Worm (Caenorhabditis elegans) whole organism, L2 larva: ENCODE results near the gene C37E2.10.

ENCODE experiments used
- R02D3.7 ChIP-seq: fragments of 150-350 bp; optimal IDR thresholded peaks from 2 replicates; lab custom pipeline; 2014; ENCODE audit warnings: missing biosample characterization, missing genetic modification characterization
- Y55F3AM.14 ChIP-seq: fragments of 200-800 bp; sonication (Bioruptor generic); optimal IDR thresholded peaks from 2 replicates; lab custom pipeline; 2018; ENCODE audit warnings: mild to moderate bottlenecking, missing genetic modification characterization, missing compliant biosample characterization
- ZK546.5 ChIP-seq: sonication (generic microtip); optimal IDR thresholded peaks from 2 replicates; lab custom pipeline; 2017; ENCODE audit warnings: missing biosample characterization, missing genetic modification characterization
- alr-1 ChIP-seq: fragments of 150-350 bp; optimal IDR thresholded peaks from 2 replicates; lab custom pipeline; 2014; ENCODE audit warnings: missing biosample characterization, missing genetic modification characterization
- aly-2 ChIP-seq: fragments of 150-350 bp; optimal IDR thresholded peaks from 2 replicates; lab custom pipeline; 2014; ENCODE audit warnings: missing biosample characterization, missing genetic modification characterization
- ama-1 ChIP-seq: fragments of 150-350 bp; optimal IDR thresholded peaks from 2 replicates; lab custom pipeline; 2018; ENCODE audit warnings: inconsistent platforms
- blmp-1 ChIP-seq: sonication (generic microtip); optimal IDR thresholded peaks from 2 replicates; lab custom pipeline; 2017; ENCODE audit warnings: missing genetic modification characterization, mild to moderate bottlenecking, missing compliant biosample characterization, antibody characterized with exemption, moderate library complexity; ENCODE audit not compliant: insufficient read depth
- ceh-82 ChIP-seq: fragments of 150-350 bp; optimal IDR thresholded peaks from 2 replicates; lab custom pipeline; 2014; ENCODE audit warnings: missing biosample characterization, missing genetic modification characterization
- crh-2 ChIP-seq: sonication (generic microtip); optimal IDR thresholded peaks from 2 replicates; lab custom pipeline; 2017; ENCODE audit warnings: missing biosample characterization, missing genetic modification characterization
- egl-27 ChIP-seq: sonication (generic microtip); optimal IDR thresholded peaks from 3 replicates; lab custom pipeline; 2017; ENCODE audit warnings: missing biosample characterization, missing genetic modification reagents, missing genetic modification characterization
- elt-1 ChIP-seq: fragments of 150-350 bp; optimal IDR thresholded peaks from 2 replicates; lab custom pipeline; 2014; ENCODE audit warnings: missing biosample characterization, missing genetic modification characterization
- fos-1 ChIP-seq: fragments of 150-350 bp; optimal IDR thresholded peaks from 2 replicates; lab custom pipeline; 2014; ENCODE audit warnings: missing biosample characterization, missing genetic modification characterization
- gmeb-1 ChIP-seq: fragments of 150-350 bp; optimal IDR thresholded peaks from 2 replicates; lab custom pipeline; 2014; ENCODE audit warnings: missing biosample characterization, missing genetic modification characterization
- lin-11 ChIP-seq: fragments of 150-350 bp; sonication (generic microtip); optimal IDR thresholded peaks from 2 replicates; lab custom pipeline; 2014; ENCODE audit warnings: missing biosample characterization, missing genetic modification characterization, inconsistent platforms, mixed read lengths
- lin-13 ChIP-seq: fragments of 150-350 bp; optimal IDR thresholded peaks from 2 replicates; lab custom pipeline; 2014; ENCODE audit warnings: missing biosample characterization, missing genetic modification reagents, missing genetic modification characterization
- lin-39 ChIP-seq: fragments of 150-350 bp; optimal IDR thresholded peaks from 2 replicates; lab custom pipeline; 2014; ENCODE audit warnings: missing biosample characterization, missing genetic modification reagents, missing genetic modification characterization
- lsy-2 ChIP-seq, 2 experiments: fragments of 150-350 bp in 1 of 2; sonication (generic microtip) in 1 of 2; optimal IDR thresholded peaks; 2 replicates each; lab custom pipeline; 2014 to 2017; ENCODE audit warnings: missing biosample characterization in 2 of 2, missing genetic modification characterization in 2 of 2
- mab-5 ChIP-seq: fragments of 150-350 bp; optimal IDR thresholded peaks from 2 replicates; lab custom pipeline; 2014; ENCODE audit warnings: missing biosample characterization, missing genetic modification characterization
- nhr-11 ChIP-seq: fragments of 150-350 bp; optimal IDR thresholded peaks from 2 replicates; lab custom pipeline; 2014; ENCODE audit warnings: missing biosample characterization, missing genetic modification characterization
- nhr-12 ChIP-seq: fragments of 150-350 bp; optimal IDR thresholded peaks from 2 replicates; lab custom pipeline; 2014; ENCODE audit warnings: missing biosample characterization, missing genetic modification characterization
- nhr-129 ChIP-seq: fragments of 150-350 bp; optimal IDR thresholded peaks from 2 replicates; lab custom pipeline; 2014; ENCODE audit warnings: missing biosample characterization, missing genetic modification characterization
- nhr-21 ChIP-seq: fragments of 150-350 bp; optimal IDR thresholded peaks from 2 replicates; lab custom pipeline; 2014; ENCODE audit warnings: missing biosample characterization, missing genetic modification characterization
- nhr-237 ChIP-seq: fragments of 150-350 bp; optimal IDR thresholded peaks from 2 replicates; lab custom pipeline; 2014; ENCODE audit warnings: missing biosample characterization, missing genetic modification characterization
- nhr-25 ChIP-seq: fragments of 150-350 bp; sonication (generic microtip); optimal IDR thresholded peaks from 3 replicates; lab custom pipeline; 2014; ENCODE audit warnings: missing biosample characterization, missing genetic modification characterization
- nhr-6 ChIP-seq: fragments of 150-350 bp; optimal IDR thresholded peaks from 2 replicates; lab custom pipeline; 2014; ENCODE audit warnings: missing biosample characterization, missing genetic modification characterization
- nhr-77 ChIP-seq: fragments of 150-350 bp; optimal IDR thresholded peaks from 2 replicates; lab custom pipeline; 2014; ENCODE audit warnings: missing biosample characterization, missing genetic modification characterization
- peb-1 ChIP-seq: fragments of 150-350 bp; optimal IDR thresholded peaks from 2 replicates; lab custom pipeline; 2014; ENCODE audit warnings: missing biosample characterization, missing genetic modification characterization
- sma-3 ChIP-seq: sonication (generic microtip); optimal IDR thresholded peaks from 2 replicates; lab custom pipeline; 2016; ENCODE audit warnings: missing genetic modification reagents, missing genetic modification characterization, missing compliant biosample characterization
- sma-9 ChIP-seq, 2 experiments: fragments of 150-350 bp in 1 of 2; sonication (generic microtip) in 1 of 2; optimal IDR thresholded peaks; 2 replicates each; lab custom pipeline; 2014 to 2016; ENCODE audit warnings: missing genetic modification characterization in 2 of 2, mild to moderate bottlenecking in 1 of 2, missing biosample characterization in 1 of 2, missing compliant biosample characterization in 1 of 2, missing genetic modification reagents in 1 of 2, moderate library complexity in 1 of 2
- unc-39 ChIP-seq: fragments of 150-350 bp; optimal IDR thresholded peaks from 2 replicates; lab custom pipeline; 2014; ENCODE audit warnings: missing biosample characterization, missing genetic modification characterization
- unc-62 ChIP-seq: fragments of 150-350 bp; optimal IDR thresholded peaks from 2 replicates; lab custom pipeline; 2014; ENCODE audit warnings: missing biosample characterization, missing genetic modification reagents, missing genetic modification characterization
- ztf-1 ChIP-seq: fragments of 200-800 bp; sonication (Bioruptor generic); conservative IDR thresholded peaks from 2 replicates; pipeline ENCODE4 v1.3.6; 2022; ENCODE audit warnings: missing genetic modification characterization, missing compliant biosample characterization
- ztf-11 ChIP-seq: sonication (generic microtip); optimal IDR thresholded peaks from 2 replicates; lab custom pipeline; 2017; ENCODE audit warnings: missing biosample characterization, missing genetic modification characterization

The C37E2.10 gene

DNA sequence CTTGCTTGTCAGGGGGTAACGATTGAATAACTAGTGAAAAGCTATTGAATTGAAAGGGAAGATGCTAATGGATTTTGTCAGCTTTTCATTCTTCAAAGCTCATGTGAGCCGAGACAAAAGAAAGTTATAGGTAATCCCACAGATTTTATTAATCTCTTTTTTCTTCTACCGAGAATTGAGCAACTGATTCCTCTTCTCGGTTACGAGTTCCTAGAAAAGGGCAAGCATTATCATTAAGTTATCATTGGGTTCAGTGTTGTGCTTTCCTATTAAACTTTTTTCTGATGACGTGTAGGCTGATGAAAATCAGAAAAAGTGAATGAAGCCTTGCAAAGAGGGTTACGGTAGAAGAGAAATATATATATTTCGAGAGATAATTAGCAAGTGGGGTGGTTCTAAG is 6.8 kb downstream of the C37E2.10 start:
- no peak for TF ChIP-seq nhr-77
- TF ChIP-seq nhr-25 = no peak
- no peak for TF ChIP-seq blmp-1 (tag; lab: Kevin White, UChicago)
- TF ChIP-seq peb-1 = no peak
- no peak for TF ChIP-seq ztf-11 (tag; lab: Kevin White, UChicago)
- no peak for TF ChIP-seq ceh-82 (tag; lab: Kevin White, UChicago)
- no peak for TF ChIP-seq R02D3.7 (tag; lab: Kevin White, UChicago)
- TF ChIP-seq Y55F3AM.14 (GFP tag; lab: Kevin White, UChicago) = no peak
- TF ChIP-seq unc-39 (tag; lab: Kevin White, UChicago) = no peak
- TF ChIP-seq sma-3 (GFP tag; lab: Kevin White, UChicago) = no peak
- no peak for TF ChIP-seq unc-62 (GFP tag; lab: Kevin White, UChicago)
- no peak for TF ChIP-seq lin-39
- no peak for TF ChIP-seq mab-5 (tag; lab: Kevin White, UChicago)
- no peak for TF ChIP-seq alr-1 (tag; lab: Kevin White, UChicago)

DNA sequence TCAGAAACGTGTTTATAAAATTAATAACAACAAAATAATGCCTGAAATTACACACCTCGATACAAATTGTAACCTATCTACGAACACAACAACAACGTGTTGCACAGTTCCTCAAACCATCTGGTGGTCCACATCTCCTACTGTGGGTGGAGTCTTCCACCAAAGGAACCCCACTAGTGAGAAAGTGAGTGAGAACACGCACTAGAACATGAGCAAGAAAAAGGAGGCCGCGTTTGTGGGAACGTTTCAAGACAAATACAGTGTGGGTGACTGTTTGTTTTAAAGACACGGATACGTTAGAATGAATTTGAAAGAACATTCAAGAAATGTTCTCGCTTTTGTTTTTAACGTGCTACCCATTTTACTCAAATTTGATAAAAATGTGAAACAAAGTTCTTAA is 7.7 kb downstream of the C37E2.10 start, which contains the start of gene ceh-36:
ceh-36 (minus strand) TSS at position 101 of the 400 bp plus-strand sequence.
- no peak for TF ChIP-seq ZK546.5 (tag; lab: Kevin White, UChicago)
- TF ChIP-seq ztf-11 (tag; lab: Kevin White, UChicago) = no peak
- no peak for TF ChIP-seq nhr-6 (tag; lab: Kevin White, UChicago)

DNA sequence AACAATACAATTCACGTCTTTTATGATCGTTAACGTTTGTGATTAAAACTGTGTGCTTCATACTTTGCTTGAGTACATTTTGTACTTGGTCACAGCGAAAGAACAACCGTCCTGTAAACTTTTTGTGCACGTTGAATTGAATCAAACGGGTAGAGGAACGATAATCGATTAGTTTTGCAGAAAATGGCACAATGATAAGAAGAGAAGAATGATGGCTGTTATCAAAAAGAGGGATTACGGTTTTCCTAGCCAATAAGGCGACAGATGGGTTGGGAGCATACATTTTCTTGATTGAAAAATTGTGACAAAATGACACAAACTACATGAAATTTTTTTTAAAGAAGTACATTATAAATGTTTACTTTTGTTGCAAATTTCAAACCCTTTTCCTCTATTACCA is 15.5 kb downstream of the C37E2.10 start:
- TF ChIP-seq aly-2 (tag; lab: Kevin White, UChicago) (no peak), gmeb-1 (peak; percentile 32), sma-9 (GFP tag; optimal IDR thresholded peaks at IDR 0.05; lab: Kevin White, UChicago) (peak; percentile 72), sma-9 (tag; optimal IDR thresholded peaks at IDR 0.05; lab: Kevin White, UChicago) (no peak), lsy-2 (tag; optimal IDR thresholded peaks at IDR 0.05; lab: Kevin White, UChicago) (peak in 1 of 2 experiments; percentile 45), nhr-237 (tag; lab: Kevin White, UChicago) (no peak), fos-1 (tag; lab: Kevin White, UChicago) (peak; percentile 42), lin-13 (no peak), unc-62 (GFP tag; lab: Kevin White, UChicago) (no peak), nhr-11 (tag; lab: Kevin White, UChicago) (no peak), ztf-1 (GFP tag; lab: Robert Waterston, UW) (no peak), nhr-6 (tag; lab: Kevin White, UChicago) (no peak), lin-11 (tag; lab: Kevin White, UChicago) (no peak), lin-39 (no peak)

DNA sequence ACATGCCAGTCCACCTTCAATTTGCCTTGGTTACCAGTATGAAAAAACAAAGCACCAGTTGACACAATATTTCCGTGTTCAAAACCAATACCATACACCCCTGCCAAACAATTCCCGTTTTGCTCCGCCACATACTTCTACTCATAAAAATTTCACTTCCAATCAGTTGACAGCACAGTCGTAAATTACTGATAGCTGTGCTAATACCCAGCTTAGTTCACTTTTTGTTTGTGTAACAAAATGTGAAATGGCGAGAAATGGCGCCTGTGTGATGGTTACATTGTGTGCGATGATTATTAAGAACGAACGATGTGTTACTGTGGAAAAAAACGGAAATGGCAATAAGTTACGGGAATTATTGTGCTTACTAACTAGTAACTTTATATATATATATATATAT is 27.5 kb downstream of the C37E2.10 start:
- TF ChIP-seq egl-27 (no peak), fos-1 (tag; lab: Kevin White, UChicago) (peak; percentile 67)
- TF ChIP-seq, all 48 proteins: peak for 1

DNA sequence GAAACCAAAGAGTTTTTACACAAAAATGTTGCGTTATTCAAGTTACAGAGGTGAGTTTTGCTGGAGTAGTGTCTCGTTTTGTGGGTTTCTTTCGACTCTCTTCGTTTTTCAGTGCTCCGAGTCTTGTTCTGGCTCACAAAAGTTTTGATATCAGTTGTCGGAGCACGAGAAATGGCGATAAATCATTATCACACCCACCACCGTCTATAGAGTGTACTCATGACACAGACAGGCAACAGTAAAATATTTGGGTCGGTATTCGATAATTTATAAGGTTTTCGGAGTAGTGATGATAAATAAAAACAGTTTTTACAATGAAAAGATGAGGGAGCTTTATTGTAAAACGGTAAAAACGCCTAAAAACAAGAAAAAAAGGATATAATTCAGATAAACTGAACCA is 29.2 kb downstream of the C37E2.10 start, which contains the start of gene ceh-37:
ceh-37 (minus strand) TSS at position 59 of the 400 bp plus-strand sequence.
- TF ChIP-seq nhr-21 = no peak
- no peak for TF ChIP-seq lsy-2 (tag; optimal IDR thresholded peaks at IDR 0.05; lab: Kevin White, UChicago)
- peak; percentile 60 for TF ChIP-seq fos-1 (tag; lab: Kevin White, UChicago)
- no peak for TF ChIP-seq ama-1 (lab: Kevin White, UChicago)
- no peak for TF ChIP-seq elt-1 (tag; lab: Kevin White, UChicago)
- TF ChIP-seq nhr-12 (tag; lab: Kevin White, UChicago) = no peak
- peak; percentile 37 for TF ChIP-seq crh-2 (tag; lab: Kevin White, UChicago)
- no peak for TF ChIP-seq unc-39 (tag; lab: Kevin White, UChicago)
- no peak for TF ChIP-seq nhr-129 (tag; lab: Kevin White, UChicago)

DNA sequence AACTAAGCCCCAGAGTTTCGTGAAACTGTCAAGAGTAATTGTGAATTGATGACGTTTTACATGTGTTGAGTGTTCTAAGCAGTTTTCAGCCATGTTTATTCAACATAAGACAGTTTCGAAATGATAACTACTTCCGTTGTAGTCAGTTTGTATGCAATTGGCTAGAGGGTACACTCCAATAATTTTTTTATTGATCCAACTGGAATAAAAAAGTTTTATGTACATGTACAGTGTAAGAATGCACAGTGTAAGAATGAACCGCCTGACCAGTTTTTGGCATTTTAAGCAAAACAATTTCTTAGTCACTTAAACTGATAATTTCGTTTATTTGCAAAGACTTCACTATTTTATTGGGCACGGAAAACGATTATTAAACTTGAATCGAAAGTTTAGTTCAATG is 34.5 kb downstream of the C37E2.10 start:
- TF ChIP-seq ztf-1 (GFP tag; lab: Robert Waterston, UW) (no peak), fos-1 (tag; lab: Kevin White, UChicago) (peak; percentile 17)
